Worm (Caenorhabditis elegans) whole organism, mixed stage, embryonic: ENCODE results near the gene amt-2.

Source experiments
- blmp-1 ChIP-seq: fragments of 150-350 bp; optimal IDR thresholded peaks from 2 replicates; lab custom pipeline; 2014; ENCODE audit warnings: missing biosample characterization, missing genetic modification characterization
- lin-13 ChIP-seq: fragments of 150-350 bp; optimal IDR thresholded peaks from 2 replicates; lab custom pipeline; 2014; ENCODE audit warnings: missing biosample characterization, missing genetic modification characterization
- lsy-2 ChIP-seq: fragments of 150-350 bp; optimal IDR thresholded peaks from 2 replicates; lab custom pipeline; 2014; ENCODE audit warnings: missing biosample characterization, missing genetic modification characterization
- mab-5 ChIP-seq: fragments of 150-350 bp; optimal IDR thresholded peaks from 2 replicates; lab custom pipeline; 2014; ENCODE audit warnings: missing biosample characterization, missing genetic modification characterization
- mls-2 ChIP-seq: sonication (generic microtip); optimal IDR thresholded peaks from 2 replicates; lab custom pipeline; 2016; ENCODE audit warnings: mild to moderate bottlenecking, missing genetic modification characterization, moderate library complexity, missing compliant biosample characterization
- nhr-28 ChIP-seq: fragments of 150-350 bp; optimal IDR thresholded peaks from 2 replicates; lab custom pipeline; 2014; ENCODE audit warnings: missing biosample characterization, missing genetic modification characterization
- nhr-76 ChIP-seq: sonication (generic microtip); optimal IDR thresholded peaks from 2 replicates; lab custom pipeline; 2017; ENCODE audit warnings: missing biosample characterization, missing genetic modification characterization
- pha-4 ChIP-seq: fragments of 150-350 bp; optimal IDR thresholded peaks from 2 replicates; lab custom pipeline; 2018; ENCODE audit warnings: missing biosample characterization, missing genetic modification reagents, missing genetic modification characterization
- snpc-4 ChIP-seq: fragments of 150-350 bp; optimal IDR thresholded peaks from 2 replicates; lab custom pipeline; 2014; ENCODE audit warnings: missing biosample characterization, missing genetic modification characterization
- tbx-8 ChIP-seq: fragments of 200-800 bp; sonication (Bioruptor generic); optimal IDR thresholded peaks from 2 replicates; lab custom pipeline; 2018; ENCODE audit warnings: mild to moderate bottlenecking, missing genetic modification characterization, moderate library complexity, missing compliant biosample characterization
- unc-62 ChIP-seq: fragments of 150-350 bp; optimal IDR thresholded peaks from 2 replicates; lab custom pipeline; 2014; ENCODE audit warnings: missing biosample characterization, missing genetic modification reagents, missing genetic modification characterization
- zip-8 ChIP-seq: fragments of 150-350 bp; optimal IDR thresholded peaks from 2 replicates; lab custom pipeline; 2014; ENCODE audit warnings: missing biosample characterization, missing genetic modification characterization
- ztf-11 ChIP-seq: fragments of 150-350 bp; optimal IDR thresholded peaks from 2 replicates; lab custom pipeline; 2014; ENCODE audit warnings: missing biosample characterization, missing genetic modification characterization

DNA sequence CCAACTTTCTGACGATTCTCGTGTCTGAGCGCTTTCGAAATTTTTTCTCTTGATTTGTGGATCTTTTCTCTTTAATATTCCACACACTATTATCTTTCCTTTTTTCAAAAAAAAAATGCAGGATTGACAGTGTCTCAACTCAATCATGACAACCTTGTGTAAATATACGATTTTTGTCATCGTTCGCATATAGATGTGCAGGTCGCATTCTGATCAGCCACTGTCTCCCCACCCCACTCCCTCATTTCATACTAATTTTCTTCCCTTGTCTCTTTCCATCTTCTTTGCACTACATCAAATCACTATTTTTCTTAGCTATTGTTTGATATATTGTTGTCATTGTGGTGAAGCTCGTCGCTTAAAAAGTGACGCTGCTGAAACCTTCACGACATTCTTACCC is 6.9 kb upstream of the amt-2 start:
- no peak for TF ChIP-seq unc-62
- no peak for TF ChIP-seq tbx-8
- TF ChIP-seq nhr-28 (tag; lab: Kevin White, UChicago) = no peak
- no peak for TF ChIP-seq blmp-1
- TF ChIP-seq snpc-4 (tag; lab: Kevin White, UChicago) = no peak
- TF ChIP-seq pha-4 = no peak
- no peak for TF ChIP-seq zip-8 (tag; lab: Kevin White, UChicago)
- no peak for TF ChIP-seq lin-13 (tag; lab: Kevin White, UChicago)
- no peak for TF ChIP-seq ztf-11 (tag; lab: Kevin White, UChicago)
- no peak for TF ChIP-seq nhr-76 (tag; lab: Kevin White, UChicago)
- no peak for TF ChIP-seq mab-5 (tag; lab: Kevin White, UChicago)
- TF ChIP-seq mls-2 = no peak
- TF ChIP-seq lsy-2 (tag; lab: Kevin White, UChicago) = no peak
